Worm (Caenorhabditis elegans): ENCODE results near the gene F54H5.14.

Gene F54H5.14

ce11 chrII:6665908-6666307 is 40.7 kb upstream of the F54H5.14 start:
- no peak for TF ChIP-seq pha-4 (tag; optimal IDR thresholded peaks at IDR 0.05)
- no peak for TF ChIP-seq nhr-23 (tag; optimal IDR thresholded peaks at IDR 0.05)
- TF ChIP-seq elt-3 (tag; optimal IDR thresholded peaks at IDR 0.05), result no peak
- TF ChIP-seq ZK546.5 (tag; optimal IDR thresholded peaks at IDR 0.05), result no peak
- TF ChIP-seq nhr-12 (tag; optimal IDR thresholded peaks at IDR 0.05), result no peak
- TF ChIP-seq nhr-25 (tag; optimal IDR thresholded peaks at IDR 0.05), result no peak
- no peak for TF ChIP-seq ztf-4 (tag; optimal IDR thresholded peaks at IDR 0.05)
- TF ChIP-seq elt-2 (tag; optimal IDR thresholded peaks at IDR 0.05), result peak; percentile 84
- TF ChIP-seq pqm-1 (tag; optimal IDR thresholded peaks at IDR 0.05), result peak; percentile 39
- no peak for TF ChIP-seq unc-39 (tag; optimal IDR thresholded peaks at IDR 0.05)
- no peak for TF ChIP-seq R02D3.7 (tag; optimal IDR thresholded peaks at IDR 0.05)
- no peak for TF ChIP-seq egl-5 (tag; optimal IDR thresholded peaks at IDR 0.05)

- peak; percentile 4 for TF ChIP-seq pha-4 (tag; optimal IDR thresholded peaks at IDR 0.05)
- TF ChIP-seq elt-2 (tag; optimal IDR thresholded peaks at IDR 0.05), result peak; percentile 39
- TF ChIP-seq nhr-43 (tag; optimal IDR thresholded peaks at IDR 0.05; ENCODE audit: poor library complexity, severe bottlenecking), result no peak
Observed at ce11 chrII:6663799-6664198, 38.6 kb upstream of the F54H5.14 start.

- TF ChIP-seq elt-2 (tag; optimal IDR thresholded peaks at IDR 0.05), result peak; percentile 79
- no peak for TF ChIP-seq ZK546.5 (tag; optimal IDR thresholded peaks at IDR 0.05)
- TF ChIP-seq nhr-43 (tag; optimal IDR thresholded peaks at IDR 0.05; ENCODE audit: poor library complexity, severe bottlenecking), result no peak
- no peak for TF ChIP-seq fos-1 (tag; optimal IDR thresholded peaks at IDR 0.05)
Observed at ce11 chrII:6661211-6661610, 36.0 kb upstream of the F54H5.14 start, which contains the start of gene T19D12.2. Gene T19D12.2 (plus strand): TSS chrII:6661335.

- TF ChIP-seq sea-2 (GFP tag; optimal IDR thresholded peaks at IDR 0.05), result no peak
- no peak for TF ChIP-seq mml-1 (tag; optimal IDR thresholded peaks at IDR 0.05)
- TF ChIP-seq lin-15B (tag; optimal IDR thresholded peaks at IDR 0.05), result no peak
- no peak for TF ChIP-seq fkh-2 (tag; optimal IDR thresholded peaks at IDR 0.05)
- TF ChIP-seq elt-3 (tag; optimal IDR thresholded peaks at IDR 0.05), result no peak
Observed at ce11 chrII:6658766-6659165, 33.6 kb upstream of the F54H5.14 start, which contains the start of gene T19D12.10. Gene T19D12.10 (minus strand): TSS chrII:6658866.

ce11 chrII:6654284-6654683 is 29.1 kb upstream of the F54H5.14 start, which contains the start of gene T19D12.9:
Gene T19D12.9 (minus strand): TSS chrII:6654384.
- TF ChIP-seq pha-4 (tag; optimal IDR thresholded peaks at IDR 0.05) (no peak), nfya-1 (tag; optimal IDR thresholded peaks at IDR 0.05; ENCODE audit: insufficient read depth) (no peak), ZK546.5 (tag; optimal IDR thresholded peaks at IDR 0.05) (no peak), ztf-4 (tag; optimal IDR thresholded peaks at IDR 0.05) (no peak), lin-39 (tag; optimal IDR thresholded peaks at IDR 0.05) (no peak), nhr-76 (tag; optimal IDR thresholded peaks at IDR 0.05) (no peak), elt-3 (tag; optimal IDR thresholded peaks at IDR 0.05) (no peak), fos-1 (tag; optimal IDR thresholded peaks at IDR 0.05) (no peak), nhr-43 (tag; optimal IDR thresholded peaks at IDR 0.05; ENCODE audit: poor library complexity, severe bottlenecking) (no peak), nhr-67 (tag; optimal IDR thresholded peaks at IDR 0.05) (no peak), ztf-11 (tag; optimal IDR thresholded peaks at IDR 0.05) (no peak), sea-2 (GFP tag; optimal IDR thresholded peaks at IDR 0.05) (no peak), nhr-28 (tag; optimal IDR thresholded peaks at IDR 0.05) (no peak)

- TF ChIP-seq mdl-1 (tag; optimal IDR thresholded peaks at IDR 0.05) (no peak), ztf-11 (tag; optimal IDR thresholded peaks at IDR 0.05) (no peak), lsy-12 (tag; optimal IDR thresholded peaks at IDR 0.05) (no peak), eor-1 (tag; optimal IDR thresholded peaks at IDR 0.05) (no peak), snpc-4 (tag; optimal IDR thresholded peaks at IDR 0.05) (no peak), hmg-11 (tag; optimal IDR thresholded peaks at IDR 0.05) (no peak), nhr-23 (tag; optimal IDR thresholded peaks at IDR 0.05) (no peak), unc-62 (GFP tag; optimal IDR thresholded peaks at IDR 0.05) (no peak), R02D3.7 (tag; optimal IDR thresholded peaks at IDR 0.05) (no peak), nhr-67 (tag; optimal IDR thresholded peaks at IDR 0.05) (no peak), ceh-28 (tag; optimal IDR thresholded peaks at IDR 0.05) (no peak), ZK546.5 (tag; optimal IDR thresholded peaks at IDR 0.05) (no peak), daf-12 (tag; optimal IDR thresholded peaks at IDR 0.05) (no peak), sea-2 (GFP tag; optimal IDR thresholded peaks at IDR 0.05) (no peak), fkh-10 (GFP tag; optimal IDR thresholded peaks at IDR 0.05) (no peak), lin-15B (tag; optimal IDR thresholded peaks at IDR 0.05) (no peak), nhr-12 (tag; optimal IDR thresholded peaks at IDR 0.05) (no peak), ceh-9 (tag; optimal IDR thresholded peaks at IDR 0.05) (no peak), egl-27 (tag; optimal IDR thresholded peaks at IDR 0.05) (no peak)
Observed at ce11 chrII:6651719-6652118, 26.5 kb upstream of the F54H5.14 start, which contains the start of gene sra-26. Gene sra-26 (minus strand): TSS chrII:6651819.

Data from whole organism, L3 larva.